Worm (Caenorhabditis elegans): ENCODE results near the gene lgc-56.

DNA sequence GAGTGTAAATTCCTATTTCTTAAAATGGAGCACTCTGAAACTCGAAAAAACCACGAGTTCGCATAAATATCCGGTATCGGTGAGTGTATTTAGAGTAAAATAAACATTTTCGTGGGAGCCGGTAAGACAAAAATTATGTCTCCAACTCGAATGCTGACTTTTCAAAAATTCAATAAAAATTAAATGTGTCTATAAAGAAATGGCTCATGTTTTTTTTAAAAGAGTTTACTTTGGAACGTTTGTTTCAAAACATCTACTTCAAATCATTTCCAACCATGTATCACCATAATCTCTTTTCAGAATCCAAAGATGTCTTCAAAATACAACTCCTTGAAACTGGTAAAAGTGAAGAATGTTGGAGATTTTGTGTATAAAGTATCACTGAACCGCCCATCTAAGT lies 12.4 kb downstream of the lgc-56 start, which contains the start of gene F58A6.1:
- TF ChIP-seq dmd-6 (GFP tag; IDR thresholded peaks at IDR 0.05): no peak
- TF ChIP-seq pqm-1 (tag; optimal IDR thresholded peaks at IDR 0.05): no peak
- TF ChIP-seq duxl-1 (tag; optimal IDR thresholded peaks at IDR 0.05; ENCODE audit: poor library complexity): no peak
- no peak for TF ChIP-seq F37D6.2 (tag; optimal IDR thresholded peaks at IDR 0.05)
- no peak for TF ChIP-seq nhr-10 (tag; optimal IDR thresholded peaks at IDR 0.05)
- no peak for TF ChIP-seq nhr-77 (tag; optimal IDR thresholded peaks at IDR 0.05)
- no peak for TF ChIP-seq aha-1 (tag)
- TF ChIP-seq fos-1 (tag; optimal IDR thresholded peaks at IDR 0.05): no peak
- no peak for TF ChIP-seq pha-4 (GFP tag; IDR thresholded peaks at IDR 0.05)
- TF ChIP-seq pha-4 (tag; optimal IDR thresholded peaks at IDR 0.05): no peak
- TF ChIP-seq ceh-62 (tag; optimal IDR thresholded peaks at IDR 0.05): no peak
- TF ChIP-seq skn-1 (tag; optimal IDR thresholded peaks at IDR 0.05): no peak
